Fruit fly (Drosophila melanogaster) whole organism, embryonic: ENCODE results near the gene Porin2.

ENCODE experiments used
- Awh ChIP-seq: fragments of 200-800 bp; sonication (Bioruptor generic); IDR thresholded peaks from 2 replicates; pipeline ENCODE4, ENCODE4 v1.3.6; 2022; ENCODE audit warnings: missing biosample characterization, missing genetic modification characterization
- BEAF-32 ChIP-seq: fragments of 200-800 bp; sonication (Bioruptor generic); optimal IDR thresholded peaks from 3 replicates; lab custom pipeline; 2017; ENCODE audit warnings: missing biosample characterization, missing genetic modification characterization, mild to moderate bottlenecking, moderate library complexity, missing genetic modification reagents
- Bgb ChIP-seq: fragments of 200-800 bp; sonication (Bioruptor generic); IDR thresholded peaks from 2 replicates; pipeline ENCODE4 v1.3.6; 2022; ENCODE audit warnings: missing biosample characterization, missing genetic modification characterization; ENCODE audit not compliant: partially characterized antibody
- CG10274 ChIP-seq: fragments of 200-800 bp; sonication (Bioruptor generic); optimal IDR thresholded peaks from 3 replicates; lab custom pipeline; 2017; ENCODE audit warnings: missing biosample characterization, mild to moderate bottlenecking, missing genetic modification characterization
- CG11695 ChIP-seq: fragments of 200-800 bp; sonication (Bioruptor generic); IDR thresholded peaks from 3 replicates; pipeline ENCODE4 v1.3.6; 2022; ENCODE audit warnings: missing biosample characterization, missing genetic modification characterization
- CG12104 ChIP-seq: fragments of 200-800 bp; sonication (Bioruptor generic); optimal IDR thresholded peaks from 3 replicates; lab custom pipeline; 2016; ENCODE audit warnings: missing biosample characterization, missing genetic modification characterization
- CG12744 ChIP-seq: fragments of 200-800 bp; sonication (Bioruptor generic); optimal IDR thresholded peaks from 2 replicates; lab custom pipeline; 2016; ENCODE audit warnings: missing biosample characterization, missing genetic modification characterization
- CG12942 ChIP-seq: fragments of 200-800 bp; sonication (Bioruptor generic); optimal IDR thresholded peaks from 3 replicates; lab custom pipeline; 2016; ENCODE audit warnings: missing biosample characterization, missing genetic modification characterization
- CG14014 ChIP-seq: fragments of 200-800 bp; sonication (Bioruptor generic); IDR thresholded peaks from 2 replicates; pipeline ENCODE4 v1.3.6; 2022; ENCODE audit warnings: missing biosample characterization, missing genetic modification characterization
- CG14965 ChIP-seq: fragments of 200-800 bp; sonication (Bioruptor generic); optimal IDR thresholded peaks from 2 replicates; lab custom pipeline; 2016; ENCODE audit warnings: missing biosample characterization, missing genetic modification characterization, borderline replicate concordance
- CG15696 ChIP-seq: fragments of 200-800 bp; sonication (Bioruptor generic); optimal IDR thresholded peaks from 2 replicates; lab custom pipeline; 2019; ENCODE audit warnings: missing biosample characterization, mild to moderate bottlenecking, missing genetic modification characterization, moderate library complexity
- CG1832 ChIP-seq: fragments of 200-800 bp; sonication (Bioruptor generic); optimal IDR thresholded peaks from 2 replicates; lab custom pipeline; 2017; ENCODE audit warnings: missing biosample characterization, mild to moderate bottlenecking, missing genetic modification characterization, inconsistent platforms
- CG2120 ChIP-seq: fragments of 200-800 bp; sonication (Bioruptor generic); optimal IDR thresholded peaks from 3 replicates; lab custom pipeline; 2016; ENCODE audit warnings: missing biosample characterization, missing genetic modification characterization
- CG2202 ChIP-seq: fragments of 200-800 bp; sonication (Bioruptor generic); optimal IDR thresholded peaks from 2 replicates; lab custom pipeline; 2018; ENCODE audit warnings: missing biosample characterization, mild to moderate bottlenecking, missing genetic modification characterization
- CG30403 ChIP-seq: fragments of 200-800 bp; sonication (Bioruptor generic); optimal IDR thresholded peaks from 3 replicates; lab custom pipeline; 2016; ENCODE audit warnings: missing biosample characterization, missing genetic modification characterization
- CG32767 ChIP-seq: fragments of 200-800 bp; sonication (Bioruptor generic); IDR thresholded peaks from 2 replicates; pipeline ENCODE4 v1.3.6; 2022; ENCODE audit warnings: missing biosample characterization, missing genetic modification characterization
- CG3407 ChIP-seq: fragments of 200-800 bp; sonication (Bioruptor generic); optimal IDR thresholded peaks from 2 replicates; lab custom pipeline; 2018; ENCODE audit warnings: missing biosample characterization, mild to moderate bottlenecking, missing genetic modification characterization
- CG34422 ChIP-seq: fragments of 200-800 bp; sonication (Bioruptor generic); IDR thresholded peaks from 3 replicates; pipeline ENCODE4 v1.3.6; 2022; ENCODE audit warnings: missing biosample characterization, missing genetic modification characterization
- CG3838 ChIP-seq: fragments of 200-800 bp; sonication (Bioruptor generic); optimal IDR thresholded peaks from 3 replicates; lab custom pipeline; 2016; ENCODE audit warnings: missing biosample characterization, missing genetic modification characterization
- CG4707 ChIP-seq: fragments of 200-800 bp; sonication (Bioruptor generic); optimal IDR thresholded peaks from 2 replicates; lab custom pipeline; 2018; ENCODE audit warnings: missing biosample characterization, mild to moderate bottlenecking, missing genetic modification characterization, moderate library complexity
- CG6175 ChIP-seq: fragments of 200-800 bp; sonication (Bioruptor generic); IDR thresholded peaks from 3 replicates; pipeline ENCODE4 v1.3.6; 2022; ENCODE audit warnings: missing biosample characterization, missing genetic modification characterization
- CG8281 ChIP-seq: fragments of 200-800 bp; sonication (Bioruptor generic); optimal IDR thresholded peaks from 2 replicates; lab custom pipeline; 2018; ENCODE audit warnings: missing biosample characterization, mild to moderate bottlenecking, missing genetic modification characterization, moderate library complexity
- CG9727 ChIP-seq: fragments of 200-800 bp; sonication (Bioruptor generic); optimal IDR thresholded peaks from 3 replicates; lab custom pipeline; 2017; ENCODE audit warnings: missing biosample characterization, mild to moderate bottlenecking, missing genetic modification characterization
- D ChIP-seq, 2 experiments: fragments of 200-800 bp in 1 of 2; fragments of >200 bp in 1 of 2; sonication (Bioruptor generic) in 1 of 2; optimal IDR thresholded peaks; 2 replicates in 1 of 2; 3 replicates in 1 of 2; lab custom pipeline; 2017; ENCODE audit warnings: mild to moderate bottlenecking in 1 of 2, missing biosample characterization in 1 of 2, missing genetic modification characterization in 1 of 2, missing genetic modification reagents in 1 of 2
- Dad ChIP-seq: fragments of 200-800 bp; sonication (Bioruptor generic); optimal IDR thresholded peaks from 3 replicates; lab custom pipeline; 2016; ENCODE audit warnings: missing biosample characterization, missing genetic modification characterization
- Deaf1 ChIP-seq: fragments of 200-800 bp; optimal IDR thresholded peaks from 3 replicates; lab custom pipeline; 2019; ENCODE audit warnings: missing biosample characterization, mild to moderate bottlenecking, missing genetic modification characterization, moderate library complexity
- Ets65A ChIP-seq: fragments of 200-800 bp; sonication (Bioruptor generic); peaks from one replicate; lab custom pipeline; 2016; ENCODE audit warnings: missing biosample characterization, missing genetic modification characterization
- H2.0 ChIP-seq: fragments of 200-800 bp; sonication (Bioruptor generic); IDR thresholded peaks from 2 replicates; pipeline ENCODE4 v1.3.6; 2022; ENCODE audit warnings: missing biosample characterization, missing genetic modification characterization
- Hr51 ChIP-seq, 2 experiments: fragments of 200-800 bp; sonication (Bioruptor generic); optimal IDR thresholded peaks; 2 replicates in 1 of 2; 3 replicates in 1 of 2; lab custom pipeline; 2016 to 2018; ENCODE audit warnings: missing biosample characterization in 2 of 2, missing genetic modification characterization in 2 of 2, mild to moderate bottlenecking in 1 of 2, moderate library complexity in 1 of 2
- Max ChIP-seq: fragments of 200-800 bp; sonication (Bioruptor generic); optimal IDR thresholded peaks from 2 replicates; lab custom pipeline; 2016; ENCODE audit warnings: missing biosample characterization, mild to moderate bottlenecking, missing genetic modification characterization
- Med ChIP-seq: fragments of 200-800 bp; sonication (Bioruptor generic); peaks from one replicate; lab custom pipeline; 2016; ENCODE audit warnings: missing biosample characterization, missing genetic modification characterization, mild to moderate bottlenecking, inconsistent platforms, moderate library complexity
- Mrtf ChIP-seq: fragments of 200-800 bp; sonication (Bioruptor generic); IDR thresholded peaks from 3 replicates; pipeline ENCODE4 v1.3.6; 2022; ENCODE audit warnings: missing biosample characterization, missing genetic modification characterization
- Stat92E ChIP-seq, 3 experiments: fragments of >200 bp in 2 of 3; fragments of 200-800 bp in 1 of 3; sonication (Bioruptor generic) in 1 of 3; optimal IDR thresholded peaks; 2 replicates each; lab custom pipeline; 2017 to 2019; ENCODE audit warnings: missing biosample characterization in 3 of 3, missing genetic modification characterization in 3 of 3, mild to moderate bottlenecking in 1 of 3, moderate library complexity in 1 of 3
- ac ChIP-seq: fragments of 200-800 bp; sonication (Bioruptor generic); optimal IDR thresholded peaks from 3 replicates; lab custom pipeline; 2017; ENCODE audit warnings: missing biosample characterization, mild to moderate bottlenecking, missing genetic modification characterization
- bcd ChIP-seq: fragments of 200-800 bp; sonication (Bioruptor generic); optimal IDR thresholded peaks from 2 replicates; lab custom pipeline; 2017; ENCODE audit warnings: missing biosample characterization, mild to moderate bottlenecking, missing genetic modification characterization
- cad ChIP-seq: fragments of >200 bp; optimal IDR thresholded peaks from 2 replicates; lab custom pipeline; 2017; ENCODE audit warnings: missing biosample characterization, missing genetic modification characterization
- chinmo ChIP-seq: fragments of 200-800 bp; sonication (Bioruptor generic); IDR thresholded peaks from 4 replicates; pipeline ENCODE4 v1.3.6; 2022; ENCODE audit warnings: missing biosample characterization, missing genetic modification characterization; ENCODE audit not compliant: partially characterized antibody
- dati ChIP-seq: fragments of 200-800 bp; sonication (Bioruptor generic); IDR thresholded peaks from 2 replicates; pipeline ENCODE4 v1.3.6; 2022; ENCODE audit warnings: missing biosample characterization, missing genetic modification characterization
- eve ChIP-seq, 2 experiments: fragments of >200 bp; optimal IDR thresholded peaks; 2 replicates each; lab custom pipeline; 2017; ENCODE audit warnings: missing biosample characterization in 2 of 2, missing genetic modification characterization in 2 of 2
- fd3F ChIP-seq: fragments of 200-800 bp; sonication (Bioruptor generic); optimal IDR thresholded peaks from 2 replicates; lab custom pipeline; 2018; ENCODE audit warnings: missing biosample characterization, mild to moderate bottlenecking, missing genetic modification characterization, moderate library complexity
- fd64A ChIP-seq: fragments of 200-800 bp; sonication (Bioruptor generic); optimal IDR thresholded peaks from 3 replicates; lab custom pipeline; 2018; ENCODE audit warnings: missing biosample characterization, mild to moderate bottlenecking, missing genetic modification characterization
- fu2 ChIP-seq: fragments of 200-800 bp; sonication (Bioruptor generic); optimal IDR thresholded peaks from 2 replicates; lab custom pipeline; 2016; ENCODE audit warnings: missing biosample characterization, missing genetic modification characterization
- nau ChIP-seq: fragments of 200-800 bp; sonication (Bioruptor generic); optimal IDR thresholded peaks from 3 replicates; lab custom pipeline; 2017; ENCODE audit warnings: missing biosample characterization, mild to moderate bottlenecking, missing genetic modification characterization, missing genetic modification reagents
- nerfin-1 ChIP-seq: fragments of 200-800 bp; sonication (Bioruptor generic); optimal IDR thresholded peaks from 3 replicates; lab custom pipeline; 2019; ENCODE audit warnings: missing biosample characterization, mild to moderate bottlenecking, missing genetic modification characterization, moderate library complexity
- pan ChIP-seq, 4 experiments: fragments of >200 bp in 3 of 4; fragments of 200-800 bp in 1 of 4; sonication (Bioruptor generic) in 1 of 4; optimal IDR thresholded peaks in 3 of 4; IDR thresholded peaks in 1 of 4; 2 replicates each; pipeline versions ENCODE4 v1.3.6 to Lab custom; 2017 to 2022; ENCODE audit warnings: missing biosample characterization in 2 of 4, missing genetic modification characterization in 2 of 4, mixed read lengths in 1 of 4
- ranshi ChIP-seq: fragments of 200-800 bp; sonication (Bioruptor generic); IDR thresholded peaks from 2 replicates; pipeline ENCODE4 v1.3.6; 2022; ENCODE audit warnings: missing biosample characterization, missing genetic modification characterization
- trh ChIP-seq: fragments of 200-800 bp; sonication (Bioruptor generic); optimal IDR thresholded peaks from 2 replicates; lab custom pipeline; 2016; ENCODE audit warnings: missing biosample characterization, missing genetic modification characterization
- unpg ChIP-seq: fragments of 200-800 bp; sonication (Bioruptor generic); optimal IDR thresholded peaks from 3 replicates; lab custom pipeline; 2018; ENCODE audit warnings: missing biosample characterization, mild to moderate bottlenecking, missing genetic modification characterization, moderate library complexity

The Porin2 gene

dm6 chr2L:10856328-10856942, 9.6 kb upstream of the Porin2 start, which contains the start of gene Dnz1:
Dnz1 (minus strand) TSS chr2L:10856644.
- TF ChIP-seq CG30403 (GFP tag; lab: Kevin White, UChicago): peak; percentile 69
- TF ChIP-seq Bgb: no peak
- TF ChIP-seq Dad (GFP tag; lab: Kevin White, UChicago): no peak
- peak; percentile 78 for TF ChIP-seq Ets65A (GFP tag; lab: Kevin White, UChicago)
- TF ChIP-seq Awh (GFP tag; lab: Robert Waterston, UW): no peak
- no peak for TF ChIP-seq chinmo
- no peak for TF ChIP-seq nau (GFP tag; lab: Kevin White, UChicago)
- TF ChIP-seq trh: no peak
- TF ChIP-seq nerfin-1: peak; percentile 36
- TF ChIP-seq pan (optimal IDR thresholded peaks at IDR 0.05; lab: Kevin White, UChicago): no peak
- TF ChIP-seq pan (GFP tag; optimal IDR thresholded peaks at IDR 0.05 in 1 of 2, IDR thresholded peaks at IDR 0.05 in 1 of 2): peak in 1 of 2 experiments; percentile 47
- no peak for TF ChIP-seq CG3838 (GFP tag; lab: Kevin White, UChicago)
- no peak for TF ChIP-seq CG2202 (tag; lab: Kevin White, UChicago)
- no peak for TF ChIP-seq CG10274 (GFP tag; lab: Kevin White, UChicago)
- TF ChIP-seq CG34422 (GFP tag; lab: Robert Waterston, UW): peak; percentile 56; the same call in 1 of the 3 replicates
- peak; percentile 34 for TF ChIP-seq CG15696
- no peak for TF ChIP-seq dati (GFP tag; lab: Robert Waterston, UW)
- no peak for TF ChIP-seq ac (GFP tag; lab: Kevin White, UChicago)
- TF ChIP-seq CG6175 (GFP tag; lab: Robert Waterston, UW): no peak
- TF ChIP-seq CG14965: no peak
- peak in 1 of 2 experiments; percentile 58 for TF ChIP-seq Hr51 (GFP tag; optimal IDR thresholded peaks at IDR 0.05; lab: Kevin White, UChicago)
- peak; percentile 28 for TF ChIP-seq fu2 (GFP tag; lab: Kevin White, UChicago)
- no peak for TF ChIP-seq cad (GFP tag; lab: Kevin White, UChicago)
- peak; percentile 50; the same call in 1 of the 2 replicates for TF ChIP-seq H2.0
- TF ChIP-seq CG8281 (tag; lab: Kevin White, UChicago): no peak
- no peak for TF ChIP-seq CG4707 (GFP tag; lab: Kevin White, UChicago)
- peak; percentile 43 for TF ChIP-seq CG9727 (GFP tag; lab: Kevin White, UChicago)
- TF ChIP-seq Stat92E (GFP tag; optimal IDR thresholded peaks at IDR 0.05; lab: Kevin White, UChicago): no peak
- TF ChIP-seq CG1832 (GFP tag; lab: Kevin White, UChicago): no peak
- peak; percentile 84 for TF ChIP-seq CG2120
- TF ChIP-seq BEAF-32: peak; percentile 5
- TF ChIP-seq CG14014 (GFP tag; lab: Robert Waterston, UW): peak; percentile 77
- no peak for TF ChIP-seq Mrtf (GFP tag; lab: Robert Waterston, UW)
- TF ChIP-seq Med (GFP tag; lab: Kevin White, UChicago): peak; percentile 75
- peak; percentile 34 for TF ChIP-seq fd3F (GFP tag; lab: Kevin White, UChicago)
- TF ChIP-seq CG12942 (GFP tag; lab: Kevin White, UChicago): peak; percentile 24
- no peak for TF ChIP-seq CG32767
- no peak for TF ChIP-seq fd64A (GFP tag; lab: Kevin White, UChicago)
- no peak for TF ChIP-seq ranshi
- peak; percentile 39 for TF ChIP-seq unpg (GFP tag; lab: Kevin White, UChicago)
- TF ChIP-seq Max (GFP tag; lab: Kevin White, UChicago): no peak
- TF ChIP-seq D (optimal IDR thresholded peaks at IDR 0.05; lab: Kevin White, UChicago): no peak
- TF ChIP-seq D (GFP tag; optimal IDR thresholded peaks at IDR 0.05; lab: Kevin White, UChicago): no peak
- TF ChIP-seq eve (GFP tag; optimal IDR thresholded peaks at IDR 0.05; lab: Kevin White, UChicago): no peak
- TF ChIP-seq CG12104: peak; percentile 2
- no peak for TF ChIP-seq CG3407 (GFP tag; lab: Kevin White, UChicago)
- peak; percentile 55 for TF ChIP-seq bcd (GFP tag; lab: Kevin White, UChicago)
- peak; percentile 45; the same call in 1 of the 3 replicates for TF ChIP-seq CG11695 (GFP tag; lab: Robert Waterston, UW)
- TF ChIP-seq CG12744 (GFP tag; lab: Kevin White, UChicago): no peak
- TF ChIP-seq Deaf1 (tag; lab: Kevin White, UChicago): peak; percentile 35
